Fruit fly (Drosophila melanogaster): ENCODE results near the gene Vtld.
"Not testable (repeated sequence)": the region's sequence is repeated elsewhere in the genome, so short reads cannot be mapped to it uniquely, and the experiment has no call there.

The Vtld gene

dm6 chr3L:19760109-19760508, at the start of gene Vtld:
TSS of gene Vtld (plus strand) at chr3L:19760409.
- TF ChIP-seq CG31627 (GFP tag; optimal IDR thresholded peaks at IDR 0.05); Hr39 (GFP tag; optimal IDR thresholded peaks at IDR 0.05); Ets96B (tag; optimal IDR thresholded peaks at IDR 0.05): not testable (repeated sequence)

DNA sequence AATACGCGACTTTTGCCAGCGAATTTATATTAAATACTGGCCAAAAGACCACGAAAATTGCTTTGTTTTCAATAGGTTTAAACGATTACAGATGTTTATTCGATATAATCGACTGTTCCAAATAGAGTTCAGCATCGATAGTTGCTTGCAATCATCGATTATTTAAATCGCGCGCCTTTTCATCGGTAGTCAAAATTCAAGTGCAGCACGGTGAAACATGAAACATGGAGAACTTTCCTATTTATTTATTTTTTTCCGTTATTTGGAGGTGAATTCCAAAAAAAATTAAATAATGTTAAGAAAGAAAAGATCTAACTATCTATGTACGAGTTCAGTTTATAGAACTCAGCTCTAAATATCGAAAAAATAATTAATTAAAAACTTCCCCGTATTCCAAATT, 42.0 kb upstream of the Vtld start, which contains the start of gene Trpml:
Gene Trpml, minus strand, starts transcription at position 101 of the 400 bp plus-strand sequence.
- TF ChIP-seq Lpt, spab, CG10669 (GFP tag; optimal IDR thresholded peaks at IDR 0.05): not testable (repeated sequence)

DNA sequence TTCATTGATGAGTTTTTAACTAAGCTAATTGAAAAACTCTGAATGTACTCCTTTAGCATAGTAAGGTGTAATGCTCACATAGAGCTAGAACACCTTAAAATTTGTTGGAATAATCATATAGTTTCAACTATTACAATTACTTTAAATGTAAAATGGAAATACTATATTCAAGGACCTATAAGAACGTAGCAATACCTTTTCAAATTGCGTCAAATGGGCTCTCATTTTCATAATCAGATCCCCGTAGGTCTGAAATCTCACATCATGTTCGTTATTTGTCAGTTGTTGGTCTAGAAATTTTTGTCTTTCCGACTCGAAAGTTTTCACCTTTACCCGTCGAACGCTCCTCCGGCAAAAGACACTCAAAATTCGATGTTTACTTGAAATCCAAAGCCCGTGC, 31.5 kb upstream of the Vtld start, which contains the start of gene CG42529:
Gene CG42529, plus strand, starts transcription at position 301 of the 400 bp plus-strand sequence.
- not testable (repeated sequence) for TF ChIP-seq CG6792 (GFP tag; optimal IDR thresholded peaks at IDR 0.05); CG1621 (tag; optimal IDR thresholded peaks at IDR 0.05); lz (GFP tag; optimal IDR thresholded peaks at IDR 0.05)

DNA sequence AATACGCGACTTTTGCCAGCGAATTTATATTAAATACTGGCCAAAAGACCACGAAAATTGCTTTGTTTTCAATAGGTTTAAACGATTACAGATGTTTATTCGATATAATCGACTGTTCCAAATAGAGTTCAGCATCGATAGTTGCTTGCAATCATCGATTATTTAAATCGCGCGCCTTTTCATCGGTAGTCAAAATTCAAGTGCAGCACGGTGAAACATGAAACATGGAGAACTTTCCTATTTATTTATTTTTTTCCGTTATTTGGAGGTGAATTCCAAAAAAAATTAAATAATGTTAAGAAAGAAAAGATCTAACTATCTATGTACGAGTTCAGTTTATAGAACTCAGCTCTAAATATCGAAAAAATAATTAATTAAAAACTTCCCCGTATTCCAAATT, 10.6 kb upstream of the Vtld start, which contains the start of gene CG42638:
Gene CG42638, minus strand, starts transcription at position 101 of the 400 bp plus-strand sequence.
- not testable (repeated sequence) for TF ChIP-seq dsx (GFP tag; optimal IDR thresholded peaks at IDR 0.05; ENCODE audit: poor library complexity, severe bottlenecking); CG10669 (GFP tag; optimal IDR thresholded peaks at IDR 0.05); Sox102F (GFP tag; optimal IDR thresholded peaks at IDR 0.05)

dm6 chr3L:19777279-19777960, 17.2 kb downstream of the Vtld start:
- TF ChIP-seq Eip93F (GFP tag; optimal IDR thresholded peaks at IDR 0.05), result no peak
- peak; percentile 84 for TF ChIP-seq svp (GFP tag)
- TF ChIP-seq fkh (GFP tag; optimal IDR thresholded peaks at IDR 0.05), result peak; percentile 35
- peak; percentile 38 for TF ChIP-seq vri (GFP tag; optimal IDR thresholded peaks at IDR 0.05)
- TF ChIP-seq achi (GFP tag; optimal IDR thresholded peaks at IDR 0.05), result no peak

dm6 chr3L:19778530-19778929, 18.3 kb downstream of the Vtld start:
- peak; percentile 49 for TF ChIP-seq fkh (GFP tag; optimal IDR thresholded peaks at IDR 0.05)
- TF ChIP-seq Hr4 (GFP tag; optimal IDR thresholded peaks at IDR 0.05), result no peak
- TF ChIP-seq CG6276 (GFP tag; optimal IDR thresholded peaks at IDR 0.05), result no peak
- TF ChIP-seq fd59A (GFP tag; optimal IDR thresholded peaks at IDR 0.05), result no peak
- no peak for TF ChIP-seq CG6792 (GFP tag; optimal IDR thresholded peaks at IDR 0.05)

dm6 chr3L:19787632-19788031, 27.4 kb downstream of the Vtld start:
- TF ChIP-seq CG8319 (GFP tag; optimal IDR thresholded peaks at IDR 0.05) (no peak), CG9139 (GFP tag; optimal IDR thresholded peaks at IDR 0.05) (no peak), vri (GFP tag; optimal IDR thresholded peaks at IDR 0.05) (peak; percentile 4), spab (GFP tag; optimal IDR thresholded peaks at IDR 0.05) (no peak), Lpt (GFP tag; optimal IDR thresholded peaks at IDR 0.05) (no peak), dsx (GFP tag; optimal IDR thresholded peaks at IDR 0.05; ENCODE audit: poor library complexity, severe bottlenecking) (no peak), CG15336 (GFP tag; IDR thresholded peaks at IDR 0.05) (no peak), fd59A (GFP tag; optimal IDR thresholded peaks at IDR 0.05) (no peak), net (GFP tag; optimal IDR thresholded peaks at IDR 0.05) (no peak), fkh (GFP tag; optimal IDR thresholded peaks at IDR 0.05) (peak; percentile 40), Hr4 (GFP tag; optimal IDR thresholded peaks at IDR 0.05) (no peak), CG16779 (tag; optimal IDR thresholded peaks at IDR 0.05) (no peak), Eip78C (GFP tag) (no peak), Sox14 (GFP tag; optimal IDR thresholded peaks at IDR 0.05) (no peak)

Data from whole organism, prepupa.